Fruit fly (Drosophila melanogaster) whole organism: ENCODE data around the gene CG9184.

Experiments
- CG8478 ChIP-seq: fragments of >200 bp; optimal IDR thresholded peaks from 2 replicates; lab custom pipeline; 2018; ENCODE audit warnings: inconsistent platforms
- Dll ChIP-seq: fragments of >200 bp; optimal IDR thresholded peaks from 2 replicates; lab custom pipeline; 2017
- EcR ChIP-seq, 2 experiments: fragments of >200 bp; optimal IDR thresholded peaks; 2 replicates each; lab custom pipeline; 2017; ENCODE audit warnings: missing biosample characterization in 2 of 2, missing genetic modification characterization in 2 of 2, missing genetic modification reagents in 2 of 2
- pan ChIP-seq: fragments of >200 bp; optimal IDR thresholded peaks from 2 replicates; lab custom pipeline; 2017
- psq ChIP-seq: fragments of >200 bp; optimal IDR thresholded peaks from 2 replicates; lab custom pipeline; 2017
- usp ChIP-seq: fragments of >200 bp; optimal IDR thresholded peaks from 2 replicates; lab custom pipeline; 2017; ENCODE audit warnings: missing biosample characterization, missing genetic modification characterization, mixed read lengths

CG9184 gene

DNA sequence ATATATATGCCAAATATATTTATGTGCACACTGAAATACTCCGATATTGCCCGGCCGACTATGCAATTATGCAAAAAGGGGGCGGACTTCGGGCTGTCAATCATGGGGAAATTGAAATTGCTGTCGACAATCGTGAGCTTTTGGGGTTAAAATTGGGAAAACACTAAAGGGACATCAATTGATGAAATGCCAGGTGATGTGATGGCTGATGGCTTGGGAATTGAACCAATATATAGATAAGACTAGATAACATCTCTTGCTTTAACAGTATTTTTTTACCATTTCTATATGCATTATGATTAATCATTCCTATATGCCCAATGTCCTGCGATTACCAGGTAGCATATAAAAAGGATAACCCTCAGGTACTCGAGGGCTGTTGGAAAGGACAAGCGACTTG is 44.7 kb downstream of the CG9184 start:
- no peak for TF ChIP-seq Dll (lab: Kevin White, UChicago)
- no peak for TF ChIP-seq EcR (GFP tag; optimal IDR thresholded peaks at IDR 0.05; lab: Kevin White, UChicago)
- TF ChIP-seq usp = no peak
- TF ChIP-seq psq (lab: Kevin White, UChicago) = no peak
- TF ChIP-seq CG8478 (lab: Kevin White, UChicago) = no peak
- no peak for TF ChIP-seq pan

DNA sequence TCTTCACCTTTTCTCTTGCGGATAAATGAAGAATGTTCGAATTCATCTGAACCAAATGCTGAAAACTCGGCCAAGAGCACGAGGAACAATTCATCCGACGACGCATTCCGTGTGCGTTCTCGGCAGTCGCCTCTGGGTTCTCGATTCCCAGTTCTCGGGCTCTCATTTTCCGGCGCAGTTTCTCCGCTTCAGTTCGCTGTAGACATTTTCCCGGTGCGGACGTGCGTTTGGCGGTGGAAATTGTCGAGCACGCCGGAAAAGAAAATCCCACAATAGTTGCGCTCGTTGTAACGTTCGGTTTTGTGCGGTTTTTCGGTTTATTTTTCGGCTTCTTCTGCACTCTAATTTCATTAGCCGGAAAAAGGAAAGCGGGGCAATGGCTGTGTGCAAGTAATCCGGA is 46.8 kb downstream of the CG9184 start, which contains the start of gene CG32333:
TSS of gene CG32333 (plus strand) at position 190 of the 400 bp plus-strand sequence.
- TF ChIP-seq Dll (lab: Kevin White, UChicago) = no peak
- no peak for TF ChIP-seq pan
- TF ChIP-seq usp = no peak
